Worm (Caenorhabditis elegans): Measurements from ENCODE around the gene C16A3.5.
A peak's percentile ranks its signal among the peaks of the same experiment; 100 is the strongest.

The C16A3.5 gene

DNA sequence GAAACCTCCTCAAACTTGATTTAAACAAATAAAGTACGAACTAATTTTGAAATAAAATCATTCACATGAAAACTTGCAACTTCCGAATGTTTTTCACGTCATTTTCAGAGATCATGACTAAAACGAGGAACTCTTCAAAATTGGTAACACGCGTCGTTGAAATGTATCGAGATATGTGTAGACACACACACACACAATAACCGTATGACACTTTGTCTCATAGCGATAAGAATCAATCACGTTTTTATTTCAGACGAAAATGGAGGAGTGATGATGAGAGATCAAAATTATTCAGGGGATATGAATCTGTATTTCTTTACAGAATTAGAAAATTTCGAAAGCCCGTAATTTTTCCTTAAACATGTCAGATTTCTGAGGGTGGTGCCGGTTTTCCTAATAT lies 42.1 kb downstream of the C16A3.5 start:
- TF ChIP-seq T26A5.8 (tag; optimal IDR thresholded peaks at IDR 0.05): no peak
- TF ChIP-seq sptf-2 (GFP tag; optimal IDR thresholded peaks at IDR 0.05): no peak
- TF ChIP-seq madf-8 (GFP tag; conservative IDR thresholded peaks at IDR 0.05): no peak
- no peak for TF ChIP-seq xnd-1 (tag; optimal IDR thresholded peaks at IDR 0.05)
- no peak for TF ChIP-seq lin-26 (GFP tag; IDR thresholded peaks at IDR 0.05)
- no peak for TF ChIP-seq hsf-1 (GFP tag; IDR thresholded peaks at IDR 0.05)
- peak; percentile 20 for TF ChIP-seq nhr-80 (tag; optimal IDR thresholded peaks at IDR 0.05)
- TF ChIP-seq F49E8.2 (tag; optimal IDR thresholded peaks at IDR 0.05; ENCODE audit: insufficient read depth): no peak
- TF ChIP-seq ztf-22 (GFP tag; optimal IDR thresholded peaks at IDR 0.05): no peak
- TF ChIP-seq hlh-12 (tag; optimal IDR thresholded peaks at IDR 0.05): no peak
- no peak for TF ChIP-seq snpc-1.3 (tag; optimal IDR thresholded peaks at IDR 0.05; ENCODE audit: insufficient read depth)
- no peak for TF ChIP-seq attf-3 (GFP tag; conservative IDR thresholded peaks at IDR 0.05)
- TF ChIP-seq B0261.1 (tag; optimal IDR thresholded peaks at IDR 0.05): no peak
- TF ChIP-seq dpl-1 (GFP tag; optimal IDR thresholded peaks at IDR 0.05): no peak
- TF ChIP-seq ZK185.1 (tag; optimal IDR thresholded peaks at IDR 0.05; ENCODE audit: poor library complexity, severe bottlenecking): no peak
- no peak for TF ChIP-seq tbp1 (GFP tag; optimal IDR thresholded peaks at IDR 0.05)
- TF ChIP-seq athp-1 (tag; optimal IDR thresholded peaks at IDR 0.05): no peak
- TF ChIP-seq C06A6.2 (GFP tag; conservative IDR thresholded peaks at IDR 0.05): no peak
- no peak for TF ChIP-seq cebp-1 (GFP tag; IDR thresholded peaks at IDR 0.05)
- TF ChIP-seq cebp-1 (tag; optimal IDR thresholded peaks at IDR 0.05): peak; percentile 35
- no peak for TF ChIP-seq zim-3 (tag; optimal IDR thresholded peaks at IDR 0.05)
- TF ChIP-seq chd-7 (tag; optimal IDR thresholded peaks at IDR 0.05): no peak
- peak; percentile 6 for TF ChIP-seq attf-5 (GFP tag; optimal IDR thresholded peaks at IDR 0.05)
- no peak for TF ChIP-seq ztf-18 (tag; optimal IDR thresholded peaks at IDR 0.05)
- peak; percentile 17 for TF ChIP-seq atf-7 (tag; optimal IDR thresholded peaks at IDR 0.05)

DNA sequence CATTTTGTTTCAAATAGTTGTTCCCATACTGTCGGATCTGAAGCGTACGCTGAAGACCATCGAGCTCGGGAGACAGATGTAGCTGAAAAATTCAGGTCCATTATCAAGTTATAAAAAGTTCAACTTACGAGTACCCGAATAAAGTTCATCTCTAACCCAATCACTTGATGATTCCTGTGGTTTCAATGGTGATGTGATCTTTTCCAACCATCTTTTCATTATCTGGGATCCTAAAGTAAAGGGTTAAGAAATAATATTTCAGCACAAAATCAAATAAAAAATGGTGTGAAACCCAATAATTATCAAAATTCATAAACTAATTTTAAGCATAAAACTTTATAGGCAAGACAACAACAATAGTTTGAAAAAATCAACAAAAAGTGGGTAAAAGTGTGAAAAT lies 46.6 kb downstream of the C16A3.5 start, which contains the start of gene C05D11.8:
Gene C05D11.8, minus strand, starts transcription at position 101 of the 400 bp plus-strand sequence.
- TF ChIP-seq madf-6 (GFP tag; IDR thresholded peaks at IDR 0.05) (no peak), hrde-1 (tag; optimal IDR thresholded peaks at IDR 0.05; ENCODE audit: borderline replicate concordance) (no peak), hsf-1 (GFP tag; IDR thresholded peaks at IDR 0.05) (no peak), nfya-2 (GFP tag; IDR thresholded peaks at IDR 0.05) (no peak), lin-40 (tag; optimal IDR thresholded peaks at IDR 0.05) (no peak), Y53F4B.3 (GFP tag; IDR thresholded peaks at IDR 0.05) (no peak), tlf-1 (GFP tag; optimal IDR thresholded peaks at IDR 0.05) (no peak), mes-4 (tag; optimal IDR thresholded peaks at IDR 0.05) (no peak)

DNA sequence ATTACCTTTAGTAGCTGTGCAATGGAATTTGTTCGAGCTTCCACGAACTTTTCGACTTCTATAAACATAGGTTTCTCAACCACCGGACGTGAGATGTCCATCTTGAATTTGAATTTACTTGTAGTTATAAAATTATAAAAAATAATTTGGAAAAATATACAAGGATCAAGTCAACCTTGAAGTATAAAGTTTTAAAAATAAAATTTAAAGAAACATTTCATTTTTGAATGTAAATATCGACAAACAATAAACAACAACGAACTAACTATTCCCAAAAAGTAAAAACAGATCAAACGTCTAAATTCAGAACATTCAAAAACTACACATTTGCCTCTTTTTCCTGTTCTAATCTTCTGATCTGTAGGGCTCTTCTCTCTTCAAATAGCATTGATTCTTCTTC lies 50.3 kb downstream of the C16A3.5 start, which contains the start of gene popl-1:
Gene popl-1, minus strand, starts transcription at position 101 of the 400 bp plus-strand sequence.
- TF ChIP-seq lir-1 (GFP tag; conservative IDR thresholded peaks at IDR 0.05): no peak
- TF ChIP-seq attf-5 (GFP tag; optimal IDR thresholded peaks at IDR 0.05): no peak
- no peak for TF ChIP-seq aptf-3 (GFP tag; IDR thresholded peaks at IDR 0.05)
- no peak for TF ChIP-seq ztf-3 (GFP tag; optimal IDR thresholded peaks at IDR 0.05)
- no peak for TF ChIP-seq B0336.3 (GFP tag; IDR thresholded peaks at IDR 0.05)
- no peak for TF ChIP-seq rec-8 (tag; optimal IDR thresholded peaks at IDR 0.05)
- no peak for TF ChIP-seq pbrm-1 (GFP tag; IDR thresholded peaks at IDR 0.05)
- TF ChIP-seq dox-1 (GFP tag; IDR thresholded peaks at IDR 0.05): no peak
- TF ChIP-seq fkh-3 (tag; optimal IDR thresholded peaks at IDR 0.05): no peak
